Fruit fly (Drosophila melanogaster) whole organism, embryonic: ENCODE results near the gene Takl2.

Source experiments
- Aef1 ChIP-seq: fragments of 200-800 bp; sonication (Bioruptor generic); IDR thresholded peaks from 3 replicates; pipeline ENCODE4 v1.3.6; 2022; ENCODE audit warnings: missing biosample characterization, missing genetic modification characterization
- Bdp1 ChIP-seq: fragments of 200-800 bp; sonication (Bioruptor generic); optimal IDR thresholded peaks from 3 replicates; lab custom pipeline; 2016; ENCODE audit warnings: missing biosample characterization, missing genetic modification characterization
- CG11247 ChIP-seq: fragments of 200-800 bp; sonication (Bioruptor generic); IDR thresholded peaks from 2 replicates; pipeline ENCODE4 v1.3.6; 2022; ENCODE audit warnings: missing biosample characterization, missing genetic modification characterization
- CG15696 ChIP-seq: fragments of 200-800 bp; sonication (Bioruptor generic); optimal IDR thresholded peaks from 2 replicates; lab custom pipeline; 2019; ENCODE audit warnings: missing biosample characterization, mild to moderate bottlenecking, missing genetic modification characterization, moderate library complexity
- CG1647 ChIP-seq: fragments of 200-800 bp; sonication (Bioruptor generic); optimal IDR thresholded peaks from 3 replicates; lab custom pipeline; 2016; ENCODE audit warnings: missing biosample characterization, missing genetic modification characterization
- CG17612 ChIP-seq: fragments of 200-800 bp; sonication (Bioruptor generic); IDR thresholded peaks from 2 replicates; pipeline ENCODE4 v1.3.6; 2022; ENCODE audit warnings: missing biosample characterization, missing genetic modification characterization
- CG18476 ChIP-seq: fragments of 200-800 bp; sonication (Bioruptor generic); optimal IDR thresholded peaks from 2 replicates; lab custom pipeline; 2016; ENCODE audit warnings: missing biosample characterization, mild to moderate bottlenecking, missing genetic modification characterization
- CG2199 ChIP-seq: fragments of 200-800 bp; sonication (Bioruptor generic); IDR thresholded peaks from 3 replicates; pipeline ENCODE4 v1.3.6; 2022; ENCODE audit warnings: missing biosample characterization, missing genetic modification characterization
- CG30403 ChIP-seq: fragments of 200-800 bp; sonication (Bioruptor generic); optimal IDR thresholded peaks from 3 replicates; lab custom pipeline; 2016; ENCODE audit warnings: missing biosample characterization, missing genetic modification characterization
- CG3065 ChIP-seq: fragments of 200-800 bp; sonication (Bioruptor generic); optimal IDR thresholded peaks from 2 replicates; lab custom pipeline; 2016; ENCODE audit warnings: missing biosample characterization, missing genetic modification characterization
- CG31224 ChIP-seq: fragments of 200-800 bp; sonication (Bioruptor generic); IDR thresholded peaks from 2 replicates; pipeline ENCODE4 v1.3.6; 2022; ENCODE audit warnings: missing biosample characterization, missing genetic modification characterization
- CG32772 ChIP-seq: fragments of 200-800 bp; sonication (Bioruptor generic); IDR thresholded peaks from 2 replicates; pipeline ENCODE4 v1.3.6; 2022; ENCODE audit warnings: missing biosample characterization, missing genetic modification characterization
- CG4360 ChIP-seq: fragments of 200-800 bp; sonication (Bioruptor generic); IDR thresholded peaks from 2 replicates; pipeline ENCODE4 v1.3.6; 2022; ENCODE audit warnings: missing biosample characterization, missing genetic modification characterization
- CG4617 ChIP-seq: fragments of 200-800 bp; sonication (Bioruptor generic); optimal IDR thresholded peaks from 3 replicates; lab custom pipeline; 2016; ENCODE audit warnings: missing biosample characterization, missing genetic modification characterization, borderline replicate concordance
- CG7357 ChIP-seq: fragments of 200-800 bp; sonication (Bioruptor generic); IDR thresholded peaks from 3 replicates; pipeline ENCODE4 v1.3.6; 2022; ENCODE audit warnings: missing biosample characterization, missing genetic modification characterization
- CG7556 ChIP-seq: fragments of 200-800 bp; sonication (Bioruptor generic); optimal IDR thresholded peaks from 2 replicates; lab custom pipeline; 2017; ENCODE audit warnings: missing biosample characterization, mild to moderate bottlenecking, missing genetic modification characterization
- CG8944 ChIP-seq: fragments of 200-800 bp; sonication (Bioruptor generic); optimal IDR thresholded peaks from 3 replicates; lab custom pipeline; 2016; ENCODE audit warnings: missing biosample characterization, missing genetic modification characterization
- CG9876 ChIP-seq: fragments of 200-800 bp; sonication (Bioruptor generic); optimal IDR thresholded peaks from 2 replicates; lab custom pipeline; 2016; ENCODE audit warnings: missing biosample characterization, missing genetic modification characterization
- Dll ChIP-seq: fragments of 200-800 bp; sonication (Bioruptor generic); IDR thresholded peaks from 4 replicates; pipeline ENCODE4 v1.3.6; 2022; ENCODE audit warnings: missing biosample characterization, missing genetic modification characterization; ENCODE audit not compliant: partially characterized antibody
- Eip74EF ChIP-seq, 2 experiments: fragments of 200-800 bp in 1 of 2; fragments of >200 bp in 1 of 2; sonication (Bioruptor generic) in 1 of 2; optimal IDR thresholded peaks; 2 replicates each; lab custom pipeline; 2017 to 2019; ENCODE audit warnings: missing biosample characterization in 2 of 2, missing genetic modification characterization in 2 of 2, mild to moderate bottlenecking in 1 of 2, moderate library complexity in 1 of 2
- GATAe ChIP-seq: fragments of 200-800 bp; sonication (Bioruptor generic); conservative IDR thresholded peaks from 2 replicates; pipeline ENCODE4 v1.3.6; 2022; ENCODE audit warnings: missing biosample characterization, missing genetic modification characterization
- HLH3B ChIP-seq: fragments of 200-800 bp; sonication (Bioruptor generic); IDR thresholded peaks from 2 replicates; pipeline ENCODE4 v1.3.6; 2022; ENCODE audit warnings: missing biosample characterization, missing genetic modification characterization
- HLHmδ ChIP-seq: fragments of 200-800 bp; sonication (Bioruptor generic); optimal IDR thresholded peaks from 2 replicates; lab custom pipeline; 2018; ENCODE audit warnings: missing biosample characterization, mild to moderate bottlenecking, missing genetic modification characterization, moderate library complexity
- Hand ChIP-seq: fragments of 200-800 bp; sonication (Bioruptor generic); optimal IDR thresholded peaks from 2 replicates; lab custom pipeline; 2017; ENCODE audit warnings: mild to moderate bottlenecking, missing biosample characterization, missing genetic modification reagents, missing genetic modification characterization
- NFAT ChIP-seq: fragments of 200-800 bp; sonication (Bioruptor generic); IDR thresholded peaks from 2 replicates; pipeline ENCODE4 v1.3.6; 2022; ENCODE audit warnings: missing biosample characterization, missing genetic modification characterization
- Neu2 ChIP-seq: fragments of 200-800 bp; sonication (Bioruptor generic); optimal IDR thresholded peaks from 3 replicates; lab custom pipeline; 2016; ENCODE audit warnings: missing biosample characterization, missing genetic modification characterization, borderline replicate concordance
- Oaz ChIP-seq: fragments of 200-800 bp; sonication (Bioruptor generic); IDR thresholded peaks from 2 replicates; pipeline ENCODE4 v1.3.6; 2022; ENCODE audit warnings: missing biosample characterization, missing genetic modification characterization
- Sin3A ChIP-seq: fragments of >200 bp; optimal IDR thresholded peaks from 2 replicates; lab custom pipeline; 2018
- Six4 ChIP-seq: fragments of 200-800 bp; sonication (Bioruptor generic); optimal IDR thresholded peaks from 2 replicates; lab custom pipeline; 2016; ENCODE audit warnings: missing biosample characterization, missing genetic modification characterization
- Stat92E ChIP-seq, 3 experiments: fragments of >200 bp in 2 of 3; fragments of 200-800 bp in 1 of 3; sonication (Bioruptor generic) in 1 of 3; optimal IDR thresholded peaks; 2 replicates each; lab custom pipeline; 2017 to 2019; ENCODE audit warnings: missing biosample characterization in 3 of 3, missing genetic modification characterization in 3 of 3, mild to moderate bottlenecking in 1 of 3, moderate library complexity in 1 of 3
- chif ChIP-seq, 2 experiments: fragments of 200-800 bp; sonication (Bioruptor generic); optimal IDR thresholded peaks; 3 replicates each; lab custom pipeline; 2016; ENCODE audit warnings: missing biosample characterization in 2 of 2, missing genetic modification characterization in 2 of 2
- chn ChIP-seq: fragments of 200-800 bp; sonication (Bioruptor generic); optimal IDR thresholded peaks from 2 replicates; lab custom pipeline; 2016; ENCODE audit warnings: missing biosample characterization, missing genetic modification characterization
- crp ChIP-seq, 2 experiments: fragments of 200-800 bp; sonication (Bioruptor generic); optimal IDR thresholded peaks; 2 replicates in 1 of 2; 3 replicates in 1 of 2; lab custom pipeline; 2017; ENCODE audit warnings: missing biosample characterization in 2 of 2, missing genetic modification characterization in 2 of 2, mild to moderate bottlenecking in 1 of 2, moderate library complexity in 1 of 2
- fd102C ChIP-seq: fragments of 200-800 bp; sonication (Bioruptor generic); optimal IDR thresholded peaks from 2 replicates; lab custom pipeline; 2018; ENCODE audit warnings: missing biosample characterization, mild to moderate bottlenecking, missing genetic modification characterization, moderate library complexity
- fd96Cb ChIP-seq: fragments of 200-800 bp; sonication (Bioruptor generic); optimal IDR thresholded peaks from 2 replicates; lab custom pipeline; 2018; ENCODE audit warnings: missing biosample characterization, mild to moderate bottlenecking, missing genetic modification characterization, moderate library complexity
- gce ChIP-seq: fragments of 200-800 bp; sonication (Bioruptor generic); IDR thresholded peaks from 3 replicates; pipeline ENCODE4 v1.3.6; 2022; ENCODE audit warnings: missing biosample characterization, missing genetic modification characterization
- gem ChIP-seq: fragments of 200-800 bp; sonication (Bioruptor generic); optimal IDR thresholded peaks from 2 replicates; lab custom pipeline; 2019; ENCODE audit warnings: missing biosample characterization, mild to moderate bottlenecking, missing genetic modification characterization, moderate library complexity
- gsb ChIP-seq: fragments of 200-800 bp; sonication (Bioruptor generic); IDR thresholded peaks from 2 replicates; pipeline ENCODE4 v1.3.6; 2022; ENCODE audit warnings: missing biosample characterization, missing genetic modification characterization
- h ChIP-seq: fragments of >200 bp; optimal IDR thresholded peaks from 2 replicates; lab custom pipeline; 2017
- ind ChIP-seq: fragments of 200-800 bp; sonication (Bioruptor generic); optimal IDR thresholded peaks from 3 replicates; lab custom pipeline; 2016; ENCODE audit warnings: missing biosample characterization, missing genetic modification characterization
- lola ChIP-seq, 3 experiments: fragments of >200 bp in 2 of 3; fragments of 200-800 bp in 1 of 3; sonication (Bioruptor generic) in 1 of 3; optimal IDR thresholded peaks; 2 replicates each; lab custom pipeline; 2017 to 2019; ENCODE audit warnings: missing biosample characterization in 3 of 3, missing genetic modification characterization in 3 of 3, mild to moderate bottlenecking in 1 of 3, moderate library complexity in 1 of 3
- nerfin-1 ChIP-seq: fragments of 200-800 bp; sonication (Bioruptor generic); optimal IDR thresholded peaks from 3 replicates; lab custom pipeline; 2019; ENCODE audit warnings: missing biosample characterization, mild to moderate bottlenecking, missing genetic modification characterization, moderate library complexity
- nom ChIP-seq: fragments of 200-800 bp; sonication (Bioruptor generic); optimal IDR thresholded peaks from 2 replicates; lab custom pipeline; 2017; ENCODE audit warnings: missing biosample characterization, missing genetic modification characterization, mild to moderate bottlenecking, moderate library complexity, missing genetic modification reagents
- odd ChIP-seq: fragments of 200-800 bp; sonication (Bioruptor generic); optimal IDR thresholded peaks from 2 replicates; lab custom pipeline; 2017; ENCODE audit warnings: missing biosample characterization, mild to moderate bottlenecking, missing genetic modification characterization
- pita ChIP-seq: fragments of 200-800 bp; sonication (Bioruptor generic); optimal IDR thresholded peaks from 2 replicates; lab custom pipeline; 2017; ENCODE audit warnings: missing biosample characterization, mild to moderate bottlenecking, missing genetic modification characterization
- ro ChIP-seq: fragments of 200-800 bp; sonication (Bioruptor generic); IDR thresholded peaks from 2 replicates; pipeline ENCODE4 v1.3.6; 2022; ENCODE audit warnings: missing biosample characterization, missing genetic modification characterization
- stwl ChIP-seq: fragments of 200-800 bp; sonication (Bioruptor generic); optimal IDR thresholded peaks from 3 replicates; lab custom pipeline; 2018; ENCODE audit warnings: missing biosample characterization, mild to moderate bottlenecking, missing genetic modification characterization, moderate library complexity
- tin ChIP-seq: fragments of 200-800 bp; sonication (Bioruptor generic); optimal IDR thresholded peaks from 3 replicates; lab custom pipeline; 2016; ENCODE audit warnings: missing biosample characterization, missing genetic modification characterization
- toy ChIP-seq: fragments of 200-800 bp; sonication (Bioruptor generic); IDR thresholded peaks from 2 replicates; pipeline ENCODE4 v1.3.6; 2022; ENCODE audit warnings: missing biosample characterization, missing genetic modification characterization
- usp ChIP-seq: fragments of >200 bp; optimal IDR thresholded peaks from 2 replicates; lab custom pipeline; 2017; ENCODE audit warnings: missing biosample characterization, missing genetic modification characterization
- wek ChIP-seq: fragments of 200-800 bp; sonication (Bioruptor generic); optimal IDR thresholded peaks from 3 replicates; lab custom pipeline; 2018; ENCODE audit warnings: missing biosample characterization, mild to moderate bottlenecking, missing genetic modification characterization, moderate library complexity

Takl2 gene

DNA sequence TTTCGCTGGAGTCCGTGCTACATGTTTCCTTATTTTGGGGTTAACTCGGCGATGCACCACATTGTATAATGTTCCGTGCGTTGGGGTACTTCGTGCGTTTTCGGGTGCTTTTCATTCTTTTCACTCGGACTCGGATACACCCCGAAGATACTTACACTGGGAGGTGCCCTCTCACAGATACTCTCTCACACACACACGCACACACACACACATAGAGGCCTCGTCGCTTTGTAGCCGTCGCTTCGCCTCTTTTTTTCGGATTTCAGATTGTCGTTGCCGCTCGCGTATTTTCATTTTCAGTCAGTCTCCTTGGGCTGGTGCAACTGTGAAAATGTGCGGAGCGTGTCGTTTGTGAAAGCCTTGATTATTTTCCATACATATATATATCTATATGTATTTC, 47.8 kb upstream of the Takl2 start (continued):
- TF ChIP-seq stwl (tag; lab: Kevin White, UChicago) (no peak), Dll (GFP tag; lab: Robert Waterston, UW) (no peak), wek (GFP tag; lab: Kevin White, UChicago) (no peak), Eip74EF (GFP tag; optimal IDR thresholded peaks at IDR 0.05; lab: Kevin White, UChicago) (no peak), CG17612 (GFP tag; lab: Robert Waterston, UW) (no peak), CG7556 (GFP tag; lab: Kevin White, UChicago) (no peak), ro (no peak), CG31224 (GFP tag; lab: Robert Waterston, UW) (no peak), CG30403 (GFP tag; lab: Kevin White, UChicago) (no peak), fd96Cb (tag; lab: Kevin White, UChicago) (no peak), CG7357 (GFP tag; lab: Robert Waterston, UW) (no peak), fd102C (GFP tag; lab: Kevin White, UChicago) (no peak), CG1647 (GFP tag; lab: Kevin White, UChicago) (no peak), CG2199 (GFP tag; lab: Robert Waterston, UW) (0 out of 3 replicates have a peak, but pooled peaks have one; percentile 29), pita (GFP tag; lab: Kevin White, UChicago) (no peak), GATAe (GFP tag; lab: Robert Waterston, UW) (no peak), Oaz (GFP tag; lab: Robert Waterston, UW) (no peak), CG9876 (GFP tag; lab: Kevin White, UChicago) (no peak), Hand (peak; percentile 34), CG15696 (tag; lab: Kevin White, UChicago) (no peak), CG18476 (GFP tag; lab: Kevin White, UChicago) (no peak), CG11247 (GFP tag; lab: Robert Waterston, UW) (0 out of 2 replicates have a peak, but pooled peaks have one; percentile 11), usp (GFP tag; lab: Kevin White, UChicago) (no peak), tin (GFP tag; lab: Kevin White, UChicago) (peak; percentile 4), CG4360 (GFP tag; lab: Robert Waterston, UW) (no peak), ind (GFP tag; lab: Kevin White, UChicago) (no peak), gsb (GFP tag; lab: Robert Waterston, UW) (peak; percentile 48; the same call in 1 of the 2 replicates), Sin3A (lab: Kevin White, UChicago) (no peak), CG4617 (GFP tag; lab: Kevin White, UChicago) (no peak), crp (GFP tag; optimal IDR thresholded peaks at IDR 0.05; lab: Kevin White, UChicago) (no peak), CG8944 (GFP tag; lab: Kevin White, UChicago) (no peak), chif (GFP tag; optimal IDR thresholded peaks at IDR 0.05; lab: Kevin White, UChicago) (no peak), chn (GFP tag; lab: Kevin White, UChicago) (no peak), HLH3B (GFP tag; lab: Robert Waterston, UW) (no peak; the same call in 1 of the 2 replicates), gce (GFP tag; lab: Robert Waterston, UW) (0 out of 3 replicates have a peak, but pooled peaks have one; percentile 22), Aef1 (GFP tag; lab: Robert Waterston, UW) (no peak), toy (GFP tag; lab: Robert Waterston, UW) (no peak), lola (GFP tag; optimal IDR thresholded peaks at IDR 0.05; lab: Kevin White, UChicago) (no peak), CG32772 (GFP tag; lab: Robert Waterston, UW) (no peak), nom (GFP tag; lab: Kevin White, UChicago) (peak; percentile 49), gem (no peak), NFAT (GFP tag; lab: Robert Waterston, UW) (peak; percentile 60; the same call in 1 of the 2 replicates), Neu2 (GFP tag; lab: Kevin White, UChicago) (no peak), CG3065 (no peak), Bdp1 (GFP tag; lab: Kevin White, UChicago) (no peak), Stat92E (GFP tag; optimal IDR thresholded peaks at IDR 0.05; lab: Kevin White, UChicago) (peak in 1 of 3 experiments; percentile 36), Six4 (GFP tag; lab: Kevin White, UChicago) (no peak), nerfin-1 (tag; lab: Kevin White, UChicago) (no peak), h (lab: Kevin White, UChicago) (no peak), HLHmδ (no peak), odd (GFP tag; lab: Kevin White, UChicago) (peak; percentile 14)
